Worm (Caenorhabditis elegans) whole organism, L1 larva: ENCODE measurements around the gene T21E8.4.

ENCODE experiments used
- C04F5.9 ChIP-seq: sonication (generic microtip); optimal IDR thresholded peaks from 2 replicates; lab custom pipeline; 2016; ENCODE audit warnings: missing genetic modification characterization, missing compliant biosample characterization
- C16A3.4 ChIP-seq: fragments of 150-350 bp; optimal IDR thresholded peaks from 2 replicates; lab custom pipeline; 2014; ENCODE audit warnings: missing biosample characterization, missing genetic modification characterization
- alr-1 ChIP-seq: fragments of 200-800 bp; sonication (Bioruptor generic); optimal IDR thresholded peaks from 2 replicates; lab custom pipeline; 2018; ENCODE audit warnings: borderline replicate concordance, mild to moderate bottlenecking, missing genetic modification characterization, missing compliant biosample characterization
- ama-1 ChIP-seq: fragments of 150-350 bp; optimal IDR thresholded peaks from 2 replicates; lab custom pipeline; 2014
- blmp-1 ChIP-seq: fragments of 150-350 bp; optimal IDR thresholded peaks from 2 replicates; lab custom pipeline; 2014; ENCODE audit warnings: missing biosample characterization, missing genetic modification characterization
- ceh-8 ChIP-seq: fragments of 200-800 bp; sonication (Bioruptor generic); optimal IDR thresholded peaks from 2 replicates; lab custom pipeline; 2018; ENCODE audit warnings: mild to moderate bottlenecking, missing genetic modification characterization, moderate library complexity, missing compliant biosample characterization
- ceh-82 ChIP-seq, 3 experiments: fragments of 150-350 bp in 1 of 3; sonication (generic microtip) in 2 of 3; optimal IDR thresholded peaks; 2 replicates each; lab custom pipeline; 2014 to 2017; ENCODE audit warnings: missing biosample characterization in 3 of 3, missing genetic modification characterization in 3 of 3
- ceh-88 ChIP-seq: fragments of 200-800 bp; sonication (Bioruptor generic); IDR thresholded peaks from 2 replicates; pipeline ENCODE4 v1.3.6; 2022; ENCODE audit warnings: missing genetic modification characterization, missing compliant biosample characterization
- ceh-90 ChIP-seq: sonication (generic microtip); optimal IDR thresholded peaks from 2 replicates; lab custom pipeline; 2016; ENCODE audit warnings: missing genetic modification characterization, missing compliant biosample characterization
- dsc-1 ChIP-seq: sonication (generic microtip); optimal IDR thresholded peaks from 2 replicates; lab custom pipeline; 2016; ENCODE audit warnings: mild to moderate bottlenecking, missing genetic modification characterization, missing compliant biosample characterization
- efl-1 ChIP-seq, 4 experiments: fragments of 150-350 bp; optimal IDR thresholded peaks in 3 of 4; peaks in 1 of 4; 1 replicate in 1 of 4; 2 replicates in 3 of 4; lab custom pipeline; 2014; ENCODE audit warnings: missing biosample characterization in 2 of 4, missing genetic modification characterization in 2 of 4, missing genetic modification reagents in 2 of 4
- egl-27 ChIP-seq, 2 experiments: fragments of 150-350 bp in 1 of 2; sonication (generic microtip); optimal IDR thresholded peaks; 3 replicates each; lab custom pipeline; 2017 to 2018; ENCODE audit warnings: missing biosample characterization in 2 of 2, missing genetic modification characterization in 2 of 2, missing genetic modification reagents in 2 of 2
- elt-2 ChIP-seq: sonication (generic microtip); optimal IDR thresholded peaks from 2 replicates; lab custom pipeline; 2016; ENCODE audit warnings: missing genetic modification characterization, mild to moderate bottlenecking, inconsistent platforms, missing compliant biosample characterization, missing genetic modification reagents
- elt-3 ChIP-seq, 6 experiments: fragments of 150-350 bp in 1 of 6; sonication (generic microtip); optimal IDR thresholded peaks; 2 replicates each; lab custom pipeline; 2017 to 2018; ENCODE audit warnings: missing biosample characterization in 6 of 6, missing genetic modification characterization in 6 of 6, inconsistent platforms in 1 of 6
- fkh-10 ChIP-seq: sonication (generic microtip); optimal IDR thresholded peaks from 2 replicates; lab custom pipeline; 2017; ENCODE audit warnings: missing biosample characterization, missing genetic modification reagents, missing genetic modification characterization
- fkh-8 ChIP-seq: sonication (generic microtip); optimal IDR thresholded peaks from 2 replicates; lab custom pipeline; 2016; ENCODE audit warnings: mild to moderate bottlenecking, missing genetic modification characterization, missing compliant biosample characterization
- grh-1 ChIP-seq: fragments of 200-800 bp; sonication (Bioruptor generic); IDR thresholded peaks from 2 replicates; pipeline ENCODE4 v1.3.6; 2022; ENCODE audit warnings: missing genetic modification reagents, missing genetic modification characterization, missing compliant biosample characterization
- hlh-17 ChIP-seq: fragments of 200-800 bp; sonication (Bioruptor generic); optimal IDR thresholded peaks from 2 replicates; lab custom pipeline; 2018; ENCODE audit warnings: missing genetic modification characterization, mild to moderate bottlenecking, missing compliant biosample characterization, moderate library complexity, borderline replicate concordance
- irx-1 ChIP-seq: sonication (generic microtip); optimal IDR thresholded peaks from 2 replicates; lab custom pipeline; 2016; ENCODE audit warnings: missing genetic modification characterization, missing compliant biosample characterization
- isw-1 ChIP-seq: fragments of 200-800 bp; sonication (Bioruptor generic); IDR thresholded peaks from 2 replicates; pipeline ENCODE4 v1.3.6; 2022; ENCODE audit warnings: missing genetic modification characterization, missing compliant biosample characterization
- jun-1 ChIP-seq: fragments of 150-350 bp; optimal IDR thresholded peaks from 2 replicates; lab custom pipeline; 2014; ENCODE audit warnings: missing biosample characterization, missing genetic modification reagents, missing genetic modification characterization
- lin-13 ChIP-seq: fragments of 150-350 bp; optimal IDR thresholded peaks from 2 replicates; lab custom pipeline; 2014; ENCODE audit warnings: missing biosample characterization, missing genetic modification reagents, missing genetic modification characterization
- nhr-20 ChIP-seq: sonication (generic microtip); optimal IDR thresholded peaks from 2 replicates; lab custom pipeline; 2016; ENCODE audit warnings: mild to moderate bottlenecking, missing genetic modification characterization, missing compliant biosample characterization
- nhr-237 ChIP-seq: fragments of 150-350 bp; optimal IDR thresholded peaks from 2 replicates; lab custom pipeline; 2014; ENCODE audit warnings: missing biosample characterization, missing genetic modification characterization
- nhr-28 ChIP-seq: fragments of 150-350 bp; optimal IDR thresholded peaks from 2 replicates; lab custom pipeline; 2014; ENCODE audit warnings: missing biosample characterization, missing genetic modification characterization
- nhr-47 ChIP-seq: sonication (generic microtip); optimal IDR thresholded peaks from 2 replicates; lab custom pipeline; 2016; ENCODE audit warnings: mild to moderate bottlenecking, missing genetic modification characterization, moderate library complexity, missing compliant biosample characterization
- nhr-71 ChIP-seq: sonication (generic microtip); optimal IDR thresholded peaks from 2 replicates; lab custom pipeline; 2016; ENCODE audit warnings: mild to moderate bottlenecking, missing genetic modification characterization, moderate library complexity, missing compliant biosample characterization
- nhr-77 ChIP-seq: fragments of 150-350 bp; optimal IDR thresholded peaks from 2 replicates; lab custom pipeline; 2014; ENCODE audit warnings: missing biosample characterization, missing genetic modification characterization
- pag-3 ChIP-seq: sonication (generic microtip); optimal IDR thresholded peaks from 2 replicates; lab custom pipeline; 2017; ENCODE audit warnings: missing genetic modification characterization, mild to moderate bottlenecking, missing compliant biosample characterization, antibody characterized with exemption, borderline replicate concordance; ENCODE audit not compliant: insufficient read depth
- pax-3 ChIP-seq: fragments of 200-800 bp; sonication (Bioruptor generic); optimal IDR thresholded peaks from 2 replicates; lab custom pipeline; 2018; ENCODE audit warnings: mild to moderate bottlenecking, missing genetic modification characterization, moderate library complexity, missing compliant biosample characterization
- snpc-4 ChIP-seq: fragments of 150-350 bp; optimal IDR thresholded peaks from 2 replicates; lab custom pipeline; 2014; ENCODE audit warnings: missing biosample characterization, missing genetic modification characterization
- snu-23 ChIP-seq: sonication (generic microtip); optimal IDR thresholded peaks from 2 replicates; lab custom pipeline; 2016; ENCODE audit warnings: missing genetic modification characterization, missing compliant biosample characterization
- sox-4 ChIP-seq: sonication (generic microtip); optimal IDR thresholded peaks from 2 replicates; lab custom pipeline; 2016; ENCODE audit warnings: missing genetic modification characterization, missing compliant biosample characterization
- sptf-1 ChIP-seq: fragments of 150-350 bp; optimal IDR thresholded peaks from 2 replicates; lab custom pipeline; 2014; ENCODE audit warnings: missing biosample characterization, missing genetic modification characterization
- tbx-2 ChIP-seq: sonication (generic microtip); optimal IDR thresholded peaks from 2 replicates; lab custom pipeline; 2016; ENCODE audit warnings: missing genetic modification characterization, missing compliant biosample characterization
- unc-130 ChIP-seq: fragments of 150-350 bp; optimal IDR thresholded peaks from 2 replicates; lab custom pipeline; 2017; ENCODE audit warnings: missing biosample characterization, missing genetic modification characterization, inconsistent platforms
- unc-30 ChIP-seq: sonication (generic microtip); optimal IDR thresholded peaks from 2 replicates; lab custom pipeline; 2017; ENCODE audit warnings: missing biosample characterization, missing genetic modification characterization
- unc-86 ChIP-seq: sonication (generic microtip); optimal IDR thresholded peaks from 2 replicates; lab custom pipeline; 2016; ENCODE audit warnings: missing genetic modification characterization, missing compliant biosample characterization
- vab-15 ChIP-seq: sonication (generic microtip); optimal IDR thresholded peaks from 2 replicates; lab custom pipeline; 2017; ENCODE audit warnings: missing genotype, mild to moderate bottlenecking, missing genetic modification characterization, missing compliant biosample characterization
- xbp-1 ChIP-seq: sonication (generic microtip); optimal IDR thresholded peaks from 2 replicates; lab custom pipeline; 2016; ENCODE audit warnings: missing genetic modification characterization, missing compliant biosample characterization
- zip-4 ChIP-seq: fragments of 200-800 bp; sonication (Bioruptor generic); optimal IDR thresholded peaks from 2 replicates; lab custom pipeline; 2018; ENCODE audit warnings: mild to moderate bottlenecking, missing genetic modification characterization, moderate library complexity, missing compliant biosample characterization

Gene T21E8.4

ce11 chrX:10890456-10890855 lies 9.8 kb downstream of the T21E8.4 start, which contains the start of gene F47B10.5:
Gene F47B10.5, minus strand, starts transcription at chrX:10890556.
- TF ChIP-seq snpc-4 (no peak), blmp-1 (tag; lab: Kevin White, UChicago) (peak; percentile 69)

- TF ChIP-seq snu-23 (GFP tag; lab: Kevin White, UChicago) (no peak), C04F5.9 (no peak), alr-1 (no peak), nhr-77 (tag; lab: Kevin White, UChicago) (no peak), sox-4 (no peak), nhr-237 (tag; lab: Kevin White, UChicago) (no peak), blmp-1 (tag; lab: Kevin White, UChicago) (no peak)
- TF ChIP-seq, all 84 proteins: peak for 0
Observed at ce11 chrX:10890965-10891364, 10.4 kb downstream of the T21E8.4 start, which contains the start of gene F47B10.4. Gene F47B10.4, plus strand, starts transcription at chrX:10891265.

- TF ChIP-seq ama-1 (lab: Kevin White, UChicago) (no peak), hlh-17 (no peak), xbp-1 (tag; lab: Kevin White, UChicago) (no peak), nhr-28 (tag; lab: Kevin White, UChicago) (no peak), tbx-2 (tag; lab: Kevin White, UChicago) (no peak), blmp-1 (tag; lab: Kevin White, UChicago) (no peak), fkh-8 (tag; lab: Kevin White, UChicago) (peak; percentile 25), isw-1 (GFP tag; lab: Robert Waterston, UW) (no peak), irx-1 (tag; lab: Kevin White, UChicago) (no peak), ceh-88 (GFP tag; lab: Robert Waterston, UW) (no peak), efl-1 (optimal IDR thresholded peaks at IDR 0.05; lab: Kevin White, UChicago) (no peak), efl-1 (GFP tag; optimal IDR thresholded peaks at IDR 0.05 in 1 of 2; lab: Kevin White, UChicago) (peak in 1 of 2 experiments; percentile 67)
Observed at ce11 chrX:10891890-10892289, 11.3 kb downstream of the T21E8.4 start, which contains the start of gene F47B10.3. Gene F47B10.3, plus strand, starts transcription at chrX:10892190.

ce11 chrX:10896498-10896897 lies 15.9 kb downstream of the T21E8.4 start, which contains the start of gene haly-1:
Gene haly-1, minus strand, starts transcription at chrX:10896598.
- TF ChIP-seq egl-27 (tag; optimal IDR thresholded peaks at IDR 0.05; lab: Kevin White, UChicago), result no peak

- peak; percentile 51 for TF ChIP-seq nhr-71 (tag; lab: Kevin White, UChicago)
- peak; percentile 59 for TF ChIP-seq fkh-8 (tag; lab: Kevin White, UChicago)
- TF ChIP-seq blmp-1 (tag; lab: Kevin White, UChicago), result peak; percentile 83
- TF ChIP-seq xbp-1 (tag; lab: Kevin White, UChicago), result peak; percentile 24
- TF ChIP-seq fkh-10, result no peak
- no peak for TF ChIP-seq unc-130 (tag; lab: Kevin White, UChicago)
- TF ChIP-seq ceh-90 (tag; lab: Kevin White, UChicago), result no peak
- peak; percentile 44 for TF ChIP-seq nhr-47 (tag; lab: Kevin White, UChicago)
- peak; percentile 21 for TF ChIP-seq tbx-2 (tag; lab: Kevin White, UChicago)
- TF ChIP-seq unc-86 (tag; lab: Kevin White, UChicago), result no peak
- peak; percentile 51 for TF ChIP-seq vab-15 (tag; lab: Kevin White, UChicago)
- peak; percentile 61 for TF ChIP-seq snu-23 (GFP tag; lab: Kevin White, UChicago)
- TF ChIP-seq zip-4, result no peak
- TF ChIP-seq jun-1 (tag; lab: Kevin White, UChicago), result peak; percentile 7
- no peak for TF ChIP-seq elt-3 (tag; optimal IDR thresholded peaks at IDR 0.05; lab: Kevin White, UChicago)
- peak; percentile 61 for TF ChIP-seq nhr-20 (tag; lab: Kevin White, UChicago)
- no peak for TF ChIP-seq grh-1 (GFP tag; lab: Robert Waterston, UW)
- peak; percentile 3 for TF ChIP-seq dsc-1
- TF ChIP-seq sptf-1 (tag; lab: Kevin White, UChicago), result no peak
- no peak for TF ChIP-seq unc-30
- no peak for TF ChIP-seq pag-3 (tag; lab: Kevin White, UChicago)
- TF ChIP-seq pax-3 (tag; lab: Kevin White, UChicago), result no peak
- TF ChIP-seq ceh-82 (tag; optimal IDR thresholded peaks at IDR 0.05; lab: Kevin White, UChicago), result peak in 1 of 3 experiments; percentile 62
- TF ChIP-seq isw-1 (GFP tag; lab: Robert Waterston, UW), result 0 out of 2 replicates have a peak, but pooled peaks have one; percentile 6
- TF ChIP-seq elt-2 (tag; lab: Kevin White, UChicago), result peak; percentile 61
- TF ChIP-seq efl-1 (optimal IDR thresholded peaks at IDR 0.05; lab: Kevin White, UChicago), result peak; percentile 23 to 37
- TF ChIP-seq efl-1 (GFP tag; optimal IDR thresholded peaks at IDR 0.05 in 1 of 2; lab: Kevin White, UChicago), result peak; percentile 5 to 11
- peak; percentile 7 for TF ChIP-seq C16A3.4 (tag; lab: Kevin White, UChicago)
- TF ChIP-seq lin-13 (GFP tag; lab: Kevin White, UChicago), result peak; percentile 7
- TF ChIP-seq ceh-8, result no peak
Observed at ce11 chrX:10900079-10900724, 19.6 kb downstream of the T21E8.4 start, which contains the start of gene suca-1. Gene suca-1, minus strand, starts transcription at chrX:10900114.
